Fruit fly (Drosophila melanogaster) whole organism, embryonic: ENCODE results near the gene lilli.
A peak's percentile ranks its signal among the peaks of the same experiment; 100 is the strongest.

Source experiments
- BEAF-32 ChIP-seq: fragments of 200-800 bp; sonication (Bioruptor generic); optimal IDR thresholded peaks from 3 replicates; lab custom pipeline; 2017; ENCODE audit warnings: missing biosample characterization, missing genetic modification characterization, mild to moderate bottlenecking, moderate library complexity, missing genetic modification reagents
- Blimp-1 ChIP-seq: fragments of 200-800 bp; sonication (Bioruptor generic); optimal IDR thresholded peaks from 3 replicates; lab custom pipeline; 2018; ENCODE audit warnings: missing biosample characterization, missing genetic modification characterization, mild to moderate bottlenecking, moderate library complexity, missing genetic modification reagents
- CG1024 ChIP-seq: fragments of 200-800 bp; sonication (Bioruptor generic); IDR thresholded peaks from 2 replicates; pipeline ENCODE4 v1.3.6; 2022; ENCODE audit warnings: missing biosample characterization, missing genetic modification characterization
- CG10274 ChIP-seq: fragments of 200-800 bp; sonication (Bioruptor generic); optimal IDR thresholded peaks from 3 replicates; lab custom pipeline; 2017; ENCODE audit warnings: missing biosample characterization, mild to moderate bottlenecking, missing genetic modification characterization
- CG10321 ChIP-seq: fragments of 200-800 bp; sonication (Bioruptor generic); IDR thresholded peaks from 2 replicates; pipeline ENCODE4 v1.3.6; 2022; ENCODE audit warnings: missing biosample characterization, missing genetic modification characterization
- CG10366 ChIP-seq: fragments of 200-800 bp; sonication (Bioruptor generic); IDR thresholded peaks from 2 replicates; pipeline ENCODE4 v1.3.6; 2022; ENCODE audit warnings: missing biosample characterization, missing genetic modification characterization
- CG11723 ChIP-seq: fragments of 200-800 bp; sonication (Bioruptor generic); optimal IDR thresholded peaks from 2 replicates; lab custom pipeline; 2017; ENCODE audit warnings: missing biosample characterization, mild to moderate bottlenecking, missing genetic modification characterization
- CG12744 ChIP-seq: fragments of 200-800 bp; sonication (Bioruptor generic); optimal IDR thresholded peaks from 2 replicates; lab custom pipeline; 2016; ENCODE audit warnings: missing biosample characterization, missing genetic modification characterization
- CG14860 ChIP-seq: fragments of 200-800 bp; sonication (Bioruptor generic); IDR thresholded peaks from 3 replicates; pipeline ENCODE4 v1.3.6; 2022; ENCODE audit warnings: missing biosample characterization, missing genetic modification characterization; ENCODE audit not compliant: partially characterized antibody
- CG15073 ChIP-seq: fragments of 200-800 bp; sonication (Bioruptor generic); optimal IDR thresholded peaks from 2 replicates; lab custom pipeline; 2016; ENCODE audit warnings: missing biosample characterization, missing genetic modification characterization
- CG1529 ChIP-seq: fragments of 200-800 bp; sonication (Bioruptor generic); optimal IDR thresholded peaks from 3 replicates; lab custom pipeline; 2018; ENCODE audit warnings: missing biosample characterization, missing genetic modification characterization
- CG15696 ChIP-seq: fragments of 200-800 bp; sonication (Bioruptor generic); optimal IDR thresholded peaks from 2 replicates; lab custom pipeline; 2019; ENCODE audit warnings: missing biosample characterization, mild to moderate bottlenecking, missing genetic modification characterization, moderate library complexity
- CG17912 ChIP-seq: fragments of 200-800 bp; sonication (Bioruptor generic); optimal IDR thresholded peaks from 2 replicates; lab custom pipeline; 2018; ENCODE audit warnings: missing biosample characterization, mild to moderate bottlenecking, missing genetic modification characterization
- CG32767 ChIP-seq: fragments of 200-800 bp; sonication (Bioruptor generic); IDR thresholded peaks from 2 replicates; pipeline ENCODE4 v1.3.6; 2022; ENCODE audit warnings: missing biosample characterization, missing genetic modification characterization
- CG34224 ChIP-seq: fragments of 200-800 bp; sonication (Bioruptor generic); IDR thresholded peaks from 3 replicates; pipeline ENCODE4 v1.3.6; 2022; ENCODE audit warnings: missing biosample characterization, missing genetic modification characterization; ENCODE audit not compliant: partially characterized antibody
- CG3726 ChIP-seq: fragments of 200-800 bp; sonication (Bioruptor generic); IDR thresholded peaks from 3 replicates; pipeline ENCODE4, ENCODE4 v1.3.6; 2022; ENCODE audit warnings: missing biosample characterization, missing genetic modification characterization
- CG3838 ChIP-seq: fragments of 200-800 bp; sonication (Bioruptor generic); optimal IDR thresholded peaks from 3 replicates; lab custom pipeline; 2016; ENCODE audit warnings: missing biosample characterization, missing genetic modification characterization
- CG3847 ChIP-seq: fragments of 200-800 bp; sonication (Bioruptor generic); IDR thresholded peaks from 2 replicates; pipeline ENCODE4 v1.3.6; 2022; ENCODE audit warnings: missing biosample characterization, missing genetic modification characterization
- CG4424 ChIP-seq: fragments of 200-800 bp; sonication (Bioruptor generic); optimal IDR thresholded peaks from 3 replicates; lab custom pipeline; 2016; ENCODE audit warnings: missing biosample characterization, missing genetic modification characterization
- CG6654 ChIP-seq: fragments of 200-800 bp; sonication (Bioruptor generic); optimal IDR thresholded peaks from 2 replicates; lab custom pipeline; 2017; ENCODE audit warnings: missing biosample characterization, mild to moderate bottlenecking, missing genetic modification characterization
- CG9876 ChIP-seq: fragments of 200-800 bp; sonication (Bioruptor generic); optimal IDR thresholded peaks from 2 replicates; lab custom pipeline; 2016; ENCODE audit warnings: missing biosample characterization, missing genetic modification characterization
- CG9932 ChIP-seq: fragments of 200-800 bp; sonication (Bioruptor generic); IDR thresholded peaks from 2 replicates; pipeline ENCODE4 v1.3.6; 2022; ENCODE audit warnings: missing biosample characterization, missing genetic modification characterization
- CrebB ChIP-seq: fragments of 200-800 bp; sonication (Bioruptor generic); optimal IDR thresholded peaks from 3 replicates; lab custom pipeline; 2018; ENCODE audit warnings: missing biosample characterization, mild to moderate bottlenecking, missing genetic modification characterization
- Ets97D ChIP-seq: fragments of 200-800 bp; sonication (Bioruptor generic); optimal IDR thresholded peaks from 3 replicates; lab custom pipeline; 2016; ENCODE audit warnings: missing biosample characterization, missing genetic modification characterization
- Fer1 ChIP-seq: fragments of 200-800 bp; sonication (Bioruptor generic); optimal IDR thresholded peaks from 2 replicates; lab custom pipeline; 2017; ENCODE audit warnings: missing biosample characterization, mild to moderate bottlenecking, missing genetic modification characterization
- Fer3 ChIP-seq: fragments of 200-800 bp; sonication (Bioruptor generic); optimal IDR thresholded peaks from 2 replicates; lab custom pipeline; 2018; ENCODE audit warnings: missing biosample characterization, mild to moderate bottlenecking, missing genetic modification characterization, moderate library complexity
- HLH54F ChIP-seq: fragments of 200-800 bp; sonication (Bioruptor generic); optimal IDR thresholded peaks from 3 replicates; lab custom pipeline; 2016; ENCODE audit warnings: missing biosample characterization, missing genetic modification characterization
- Max ChIP-seq: fragments of 200-800 bp; sonication (Bioruptor generic); optimal IDR thresholded peaks from 2 replicates; lab custom pipeline; 2016; ENCODE audit warnings: missing biosample characterization, mild to moderate bottlenecking, missing genetic modification characterization
- Oaz ChIP-seq: fragments of 200-800 bp; sonication (Bioruptor generic); IDR thresholded peaks from 2 replicates; pipeline ENCODE4 v1.3.6; 2022; ENCODE audit warnings: missing biosample characterization, missing genetic modification characterization
- Scr ChIP-seq: fragments of 200-800 bp; sonication (Bioruptor generic); IDR thresholded peaks from 2 replicates; pipeline ENCODE4 v1.3.6; 2022; ENCODE audit warnings: missing biosample characterization, missing genetic modification characterization; ENCODE audit not compliant: partially characterized antibody
- Sry-β ChIP-seq: fragments of 200-800 bp; sonication (Bioruptor generic); optimal IDR thresholded peaks from 2 replicates; lab custom pipeline; 2018; ENCODE audit warnings: missing biosample characterization, mild to moderate bottlenecking, missing genetic modification characterization, moderate library complexity
- Xbp1 ChIP-seq: fragments of 200-800 bp; sonication (Bioruptor generic); optimal IDR thresholded peaks from 3 replicates; lab custom pipeline; 2016; ENCODE audit warnings: missing biosample characterization, mild to moderate bottlenecking, missing genetic modification characterization
- al ChIP-seq: fragments of 200-800 bp; sonication (Bioruptor generic); IDR thresholded peaks from 2 replicates; pipeline ENCODE4 v1.3.6; 2022; ENCODE audit warnings: missing biosample characterization, missing genetic modification characterization
- cato ChIP-seq: fragments of 200-800 bp; sonication (Bioruptor generic); optimal IDR thresholded peaks from 2 replicates; lab custom pipeline; 2016; ENCODE audit warnings: missing biosample characterization, missing genetic modification characterization, borderline replicate concordance
- fd3F ChIP-seq: fragments of 200-800 bp; sonication (Bioruptor generic); optimal IDR thresholded peaks from 2 replicates; lab custom pipeline; 2018; ENCODE audit warnings: missing biosample characterization, mild to moderate bottlenecking, missing genetic modification characterization, moderate library complexity
- fu2 ChIP-seq: fragments of 200-800 bp; sonication (Bioruptor generic); optimal IDR thresholded peaks from 2 replicates; lab custom pipeline; 2016; ENCODE audit warnings: missing biosample characterization, missing genetic modification characterization
- gce ChIP-seq: fragments of 200-800 bp; sonication (Bioruptor generic); IDR thresholded peaks from 3 replicates; pipeline ENCODE4 v1.3.6; 2022; ENCODE audit warnings: missing biosample characterization, missing genetic modification characterization
- grau ChIP-seq: fragments of 200-800 bp; optimal IDR thresholded peaks from 3 replicates; lab custom pipeline; 2019; ENCODE audit warnings: missing biosample characterization, mild to moderate bottlenecking, missing genetic modification characterization, moderate library complexity
- gro ChIP-seq: fragments of 200-800 bp; sonication (Bioruptor generic); optimal IDR thresholded peaks from 2 replicates; lab custom pipeline; 2016; ENCODE audit warnings: missing biosample characterization, missing genetic modification characterization
- ham ChIP-seq: fragments of 200-800 bp; sonication (Bioruptor generic); IDR thresholded peaks from 2 replicates; pipeline ENCODE4 v1.3.6; 2022; ENCODE audit warnings: missing biosample characterization, missing genetic modification characterization
- ken ChIP-seq: fragments of 200-800 bp; sonication (Bioruptor generic); IDR thresholded peaks from 3 replicates; pipeline ENCODE4 v1.3.6; 2022; ENCODE audit warnings: missing biosample characterization, missing genetic modification characterization
- nerfin-1 ChIP-seq: fragments of 200-800 bp; sonication (Bioruptor generic); optimal IDR thresholded peaks from 3 replicates; lab custom pipeline; 2019; ENCODE audit warnings: missing biosample characterization, mild to moderate bottlenecking, missing genetic modification characterization, moderate library complexity
- odd ChIP-seq: fragments of 200-800 bp; sonication (Bioruptor generic); optimal IDR thresholded peaks from 2 replicates; lab custom pipeline; 2017; ENCODE audit warnings: missing biosample characterization, mild to moderate bottlenecking, missing genetic modification characterization
- peb ChIP-seq: fragments of 200-800 bp; sonication (Bioruptor generic); IDR thresholded peaks from 2 replicates; pipeline ENCODE4 v1.3.6; 2022; ENCODE audit warnings: missing biosample characterization, missing genetic modification characterization
- slp2 ChIP-seq: fragments of 200-800 bp; sonication (Bioruptor generic); optimal IDR thresholded peaks from 2 replicates; lab custom pipeline; 2016; ENCODE audit warnings: missing biosample characterization, missing genetic modification characterization
- so ChIP-seq: fragments of 200-800 bp; sonication (Bioruptor generic); IDR thresholded peaks from 3 replicates; pipeline ENCODE4 v1.3.6; 2022; ENCODE audit warnings: missing biosample characterization, missing genetic modification characterization
- sr ChIP-seq: fragments of 200-800 bp; sonication (Bioruptor generic); IDR thresholded peaks from 3 replicates; pipeline ENCODE4 v1.3.6; 2022; ENCODE audit warnings: missing biosample characterization, missing genetic modification characterization
- stc ChIP-seq: fragments of 200-800 bp; sonication (Bioruptor generic); IDR thresholded peaks from 2 replicates; pipeline ENCODE4 v1.3.6; 2022; ENCODE audit warnings: missing biosample characterization, missing genetic modification characterization
- stwl ChIP-seq: fragments of 200-800 bp; sonication (Bioruptor generic); optimal IDR thresholded peaks from 3 replicates; lab custom pipeline; 2018; ENCODE audit warnings: missing biosample characterization, mild to moderate bottlenecking, missing genetic modification characterization, moderate library complexity
- vvl ChIP-seq: fragments of 200-800 bp; sonication (Bioruptor generic); IDR thresholded peaks from 2 replicates; pipeline ENCODE4 v1.3.6; 2022; ENCODE audit warnings: missing biosample characterization, missing genetic modification characterization
- zfh1 ChIP-seq: fragments of 200-800 bp; sonication (Bioruptor generic); IDR thresholded peaks from 3 replicates; pipeline ENCODE4 v1.3.6; 2022; ENCODE audit warnings: missing biosample characterization, missing genetic modification characterization

lilli gene

DNA sequence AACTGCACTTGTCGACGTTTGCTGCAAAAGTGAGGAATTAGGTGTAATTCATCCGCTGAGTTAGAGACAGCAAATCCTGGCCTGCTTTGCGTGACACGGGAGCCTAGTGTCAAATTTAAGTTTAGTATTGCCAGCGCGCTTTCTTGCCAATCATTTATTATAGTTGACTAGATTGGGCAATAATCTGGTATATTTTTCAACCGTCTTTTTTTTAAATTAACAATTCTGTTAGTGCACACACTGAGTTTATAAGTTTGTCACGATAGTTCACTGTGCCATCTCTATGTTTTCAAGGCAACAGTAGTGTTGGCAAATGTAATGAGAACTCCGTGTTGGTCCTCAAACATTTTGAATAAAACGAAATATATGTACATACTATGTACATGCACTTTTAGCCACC lies 91.1 kb downstream of the lilli start, which contains the start of the genes CG9641 and CG3165 (continued):
- TF ChIP-seq CG10366 (GFP tag; lab: Robert Waterston, UW) (peak; percentile 81), zfh1 (peak; percentile 86), fu2 (peak; percentile 82), CG12744 (GFP tag; lab: Kevin White, UChicago) (peak; percentile 56), CG34224 (GFP tag; lab: Robert Waterston, UW) (peak; percentile 98), Sry-β (peak; percentile 60), so (GFP tag; lab: Robert Waterston, UW) (peak; percentile 56; the same call in 1 of the 3 replicates), Blimp-1 (GFP tag; lab: Kevin White, UChicago) (no peak), Fer3 (tag; lab: Kevin White, UChicago) (peak; percentile 74), CG14860 (peak; percentile 95), sr (GFP tag; lab: Robert Waterston, UW) (no peak), Xbp1 (peak; percentile 92), CG6654 (no peak), CG15696 (peak; percentile 85), Fer1 (GFP tag; lab: Kevin White, UChicago) (peak; percentile 82), CG4424 (GFP tag; lab: Kevin White, UChicago) (peak; percentile 91), slp2 (peak; percentile 82), CG11723 (GFP tag; lab: Kevin White, UChicago) (no peak), fd3F (GFP tag; lab: Kevin White, UChicago) (peak; percentile 69), grau (tag; lab: Kevin White, UChicago) (peak; percentile 85), stc (GFP tag; lab: Robert Waterston, UW) (peak; percentile 79), gro (peak; percentile 92), CG9932 (peak; percentile 91), CG15073 (GFP tag; lab: Kevin White, UChicago) (peak; percentile 43), CG1024 (GFP tag; lab: Robert Waterston, UW) (peak; percentile 21; the same call in 1 of the 2 replicates), stwl (tag; lab: Kevin White, UChicago) (peak; percentile 99), CG3838 (peak; percentile 59), CG10321 (GFP tag; lab: Robert Waterston, UW) (peak; percentile 41; the same call in 1 of the 2 replicates), CG17912 (GFP tag; lab: Kevin White, UChicago) (no peak), Max (peak; percentile 84), CG10274 (peak; percentile 17), ken (GFP tag; lab: Robert Waterston, UW) (peak; percentile 86), peb (GFP tag; lab: Robert Waterston, UW) (peak; percentile 73), gce (GFP tag; lab: Robert Waterston, UW) (peak; percentile 52; the same call in 1 of the 3 replicates), CG32767 (GFP tag; lab: Robert Waterston, UW) (peak; percentile 65; the same call in 1 of the 2 replicates), CG9876 (GFP tag; lab: Kevin White, UChicago) (peak; percentile 53), nerfin-1 (tag; lab: Kevin White, UChicago) (peak; percentile 83), BEAF-32 (peak; percentile 95), CrebB (tag; lab: Kevin White, UChicago) (peak; percentile 63), CG1529 (GFP tag; lab: Kevin White, UChicago) (no peak), odd (GFP tag; lab: Kevin White, UChicago) (no peak), Oaz (GFP tag; lab: Robert Waterston, UW) (peak; percentile 66; the same call in 1 of the 2 replicates), ham (GFP tag; lab: Robert Waterston, UW) (peak; percentile 20; the same call in 1 of the 2 replicates), Ets97D (GFP tag; lab: Kevin White, UChicago) (peak; percentile 86), Scr (peak; percentile 97), vvl (peak; percentile 81), CG3726 (GFP tag; lab: Robert Waterston, UW) (no peak; the same call in 2 of the 3 replicates), CG3847 (GFP tag; lab: Robert Waterston, UW) (peak; percentile 88), HLH54F (GFP tag; lab: Kevin White, UChicago) (peak; percentile 93), cato (GFP tag; lab: Kevin White, UChicago) (peak; percentile 81), al (GFP tag; lab: Robert Waterston, UW) (peak; percentile 74)
